Worm (Caenorhabditis elegans): ENCODE results near the gene Y9C9A.16.

Y9C9A.16 gene

ce11 chrIV:5002448-5002847, 26.5 kb upstream of the Y9C9A.16 start, which contains the start of gene pes-1:
Gene pes-1 (plus strand): TSS chrIV:5002748.
- TF ChIP-seq C34F6.9 (tag; optimal IDR thresholded peaks at IDR 0.05) (no peak), ztf-4 (tag; optimal IDR thresholded peaks at IDR 0.05) (no peak), sma-3 (GFP tag; optimal IDR thresholded peaks at IDR 0.05) (no peak), blmp-1 (tag; optimal IDR thresholded peaks at IDR 0.05; ENCODE audit: insufficient read depth) (no peak), ceh-16 (tag; optimal IDR thresholded peaks at IDR 0.05) (no peak), nhr-10 (tag; optimal IDR thresholded peaks at IDR 0.05) (no peak), snpc-4 (tag; optimal IDR thresholded peaks at IDR 0.05) (no peak), mdl-1 (tag; optimal IDR thresholded peaks at IDR 0.05) (no peak), nhr-23 (tag; optimal IDR thresholded peaks at IDR 0.05) (no peak), lin-39 (tag; optimal IDR thresholded peaks at IDR 0.05) (no peak), nhr-129 (tag; optimal IDR thresholded peaks at IDR 0.05) (no peak), gmeb-1 (tag; optimal IDR thresholded peaks at IDR 0.05) (no peak), unc-39 (tag; optimal IDR thresholded peaks at IDR 0.05) (no peak), R02D3.7 (tag; optimal IDR thresholded peaks at IDR 0.05) (no peak), ceh-82 (tag; optimal IDR thresholded peaks at IDR 0.05) (no peak), egl-27 (tag; optimal IDR thresholded peaks at IDR 0.05) (no peak), ZK546.5 (tag; optimal IDR thresholded peaks at IDR 0.05) (no peak), ama-1 (optimal IDR thresholded peaks at IDR 0.05) (no peak), lin-11 (tag; optimal IDR thresholded peaks at IDR 0.05) (no peak)

ce11 chrIV:4996956-4997355, 21.0 kb upstream of the Y9C9A.16 start:
- TF ChIP-seq lsy-2 (tag; optimal IDR thresholded peaks at IDR 0.05) (no peak), ZK546.5 (tag; optimal IDR thresholded peaks at IDR 0.05) (no peak), lin-11 (tag; optimal IDR thresholded peaks at IDR 0.05) (no peak), nhr-129 (tag; optimal IDR thresholded peaks at IDR 0.05) (no peak), Y55F3AM.14 (GFP tag; optimal IDR thresholded peaks at IDR 0.05) (no peak), sma-3 (GFP tag; optimal IDR thresholded peaks at IDR 0.05) (no peak), elt-1 (tag; optimal IDR thresholded peaks at IDR 0.05) (no peak), skn-1 (tag; optimal IDR thresholded peaks at IDR 0.05) (no peak), nhr-12 (tag; optimal IDR thresholded peaks at IDR 0.05) (no peak), ztf-4 (tag; optimal IDR thresholded peaks at IDR 0.05) (no peak), ama-1 (optimal IDR thresholded peaks at IDR 0.05) (no peak), elt-3 (tag; optimal IDR thresholded peaks at IDR 0.05) (no peak), lin-13 (GFP tag; optimal IDR thresholded peaks at IDR 0.05) (no peak), nhr-6 (tag; optimal IDR thresholded peaks at IDR 0.05) (no peak), mbf-1 (tag; optimal IDR thresholded peaks at IDR 0.05) (no peak), ceh-16 (tag; optimal IDR thresholded peaks at IDR 0.05) (no peak)

DNA sequence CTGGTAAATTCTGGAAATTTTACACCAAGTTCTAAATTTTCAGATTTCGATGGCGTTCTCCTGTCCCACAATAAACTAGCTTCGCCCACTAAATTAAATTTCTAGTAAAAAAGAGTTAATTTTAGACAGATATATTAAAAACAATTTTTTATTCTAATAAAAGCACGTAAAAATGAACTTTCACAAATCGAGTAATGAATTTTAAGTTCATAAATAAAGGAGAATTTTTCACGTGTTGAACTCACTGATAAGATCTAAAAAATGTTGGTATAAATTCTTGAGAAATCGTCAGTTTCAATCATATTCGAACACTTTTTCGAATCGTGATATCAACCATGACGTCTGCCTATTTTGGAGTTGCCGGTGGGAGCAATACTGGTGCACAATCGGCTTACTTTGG, 19.9 kb upstream of the Y9C9A.16 start, which contains the start of gene ssq-2:
TSS of gene ssq-2 (plus strand) at position 301 of the 400 bp plus-strand sequence.
- no peak for TF ChIP-seq ceh-16 (tag; optimal IDR thresholded peaks at IDR 0.05)

ce11 chrIV:4993128-4993527, 17.2 kb upstream of the Y9C9A.16 start:
- TF ChIP-seq crh-2 (tag; optimal IDR thresholded peaks at IDR 0.05) (no peak), nhr-10 (tag; optimal IDR thresholded peaks at IDR 0.05) (no peak)

ce11 chrIV:4992089-4992488, 16.2 kb upstream of the Y9C9A.16 start, which contains the start of gene str-162:
Gene str-162 (plus strand): TSS chrIV:4992389.
- TF ChIP-seq lsy-2 (tag; optimal IDR thresholded peaks at IDR 0.05) = no peak
- TF ChIP-seq unc-39 (tag; optimal IDR thresholded peaks at IDR 0.05) = no peak
- TF ChIP-seq R02D3.7 (tag; optimal IDR thresholded peaks at IDR 0.05) = no peak
- TF ChIP-seq nhr-21 (tag; optimal IDR thresholded peaks at IDR 0.05) = no peak
- TF ChIP-seq zag-1 (tag; optimal IDR thresholded peaks at IDR 0.05) = no peak
- no peak for TF ChIP-seq fos-1 (tag; optimal IDR thresholded peaks at IDR 0.05)
- no peak for TF ChIP-seq ceh-16 (tag; optimal IDR thresholded peaks at IDR 0.05)
- no peak for TF ChIP-seq ceh-82 (tag; optimal IDR thresholded peaks at IDR 0.05)
- TF ChIP-seq dmd-4 (tag; optimal IDR thresholded peaks at IDR 0.05) = no peak
- no peak for TF ChIP-seq nhr-237 (tag; optimal IDR thresholded peaks at IDR 0.05)
- TF ChIP-seq nhr-10 (tag; optimal IDR thresholded peaks at IDR 0.05) = no peak
- TF ChIP-seq F13H6.1 (tag; optimal IDR thresholded peaks at IDR 0.05) = no peak

All from whole organism, L2 larva.